Fruit fly (Drosophila melanogaster) whole organism, pupa: ENCODE measurements around the gene CG10283.

Experiments
- CG10348 ChIP-seq: fragments of 200-800 bp; sonication (Bioruptor generic); IDR thresholded peaks from 2 replicates; pipeline ENCODE4 v1.3.6; 2022; ENCODE audit warnings: missing biosample characterization, missing genetic modification characterization
- CG15710 ChIP-seq: fragments of 200-800 bp; sonication (Bioruptor generic); optimal IDR thresholded peaks from 2 replicates; lab custom pipeline; 2018; ENCODE audit warnings: missing biosample characterization, mild to moderate bottlenecking, missing genetic modification characterization, moderate library complexity
- CG32121 ChIP-seq: fragments of 200-800 bp; sonication (Bioruptor generic); IDR thresholded peaks from 2 replicates; pipeline ENCODE4 v1.3.6; 2022; ENCODE audit warnings: missing biosample characterization, missing genetic modification characterization
- CG4496 ChIP-seq: fragments of 200-800 bp; sonication (Bioruptor generic); IDR thresholded peaks from 3 replicates; pipeline ENCODE4 v1.3.6; 2022; ENCODE audit warnings: missing biosample characterization, missing genetic modification characterization
- CG8159 ChIP-seq: fragments of 200-800 bp; sonication (Bioruptor generic); optimal IDR thresholded peaks from 3 replicates; lab custom pipeline; 2018; ENCODE audit warnings: missing biosample characterization, mild to moderate bottlenecking, missing genetic modification characterization, moderate library complexity
- CG8301 ChIP-seq: fragments of 200-800 bp; sonication (Bioruptor generic); optimal IDR thresholded peaks from 2 replicates; lab custom pipeline; 2018; ENCODE audit warnings: missing biosample characterization, mild to moderate bottlenecking, missing genetic modification characterization
- CG9948 ChIP-seq: fragments of 200-800 bp; sonication (Bioruptor generic); optimal IDR thresholded peaks from 2 replicates; lab custom pipeline; 2018; ENCODE audit warnings: missing biosample characterization, mild to moderate bottlenecking, missing genetic modification characterization, moderate library complexity
- EcR ChIP-seq: fragments of 200-800 bp; sonication (Bioruptor generic); optimal IDR thresholded peaks from 3 replicates; lab custom pipeline; 2019; ENCODE audit warnings: missing biosample characterization, missing genetic modification characterization, mild to moderate bottlenecking, moderate library complexity, missing genetic modification reagents
- Pif1B ChIP-seq: fragments of 200-800 bp; sonication (Bioruptor generic); optimal IDR thresholded peaks from 3 replicates; lab custom pipeline; 2016; ENCODE audit warnings: missing biosample characterization, missing genetic modification characterization
- Snoo ChIP-seq: fragments of 200-800 bp; sonication (Bioruptor generic); optimal IDR thresholded peaks from 3 replicates; lab custom pipeline; 2017; ENCODE audit warnings: missing biosample characterization, mild to moderate bottlenecking, missing genetic modification characterization, inconsistent platforms

- TF ChIP-seq CG8159 (tag; lab: Kevin White, UChicago) = peak; percentile 86
- TF ChIP-seq CG8301 (tag; lab: Kevin White, UChicago) = peak; percentile 72
- TF ChIP-seq CG9948 (tag; lab: Kevin White, UChicago) = peak; percentile 85
- TF ChIP-seq Pif1B = peak; percentile 16
- no peak for TF ChIP-seq Snoo (tag; lab: Kevin White, UChicago)
- TF ChIP-seq CG4496 (GFP tag; lab: Robert Waterston, UW) = peak; percentile 53; the same call in 1 of the 3 replicates
- TF ChIP-seq CG15710 (tag; lab: Kevin White, UChicago) = peak; percentile 84
- TF ChIP-seq EcR (GFP tag; lab: Kevin White, UChicago) = no peak
- peak; percentile 49; the same call in 1 of the 2 replicates for TF ChIP-seq CG32121 (GFP tag; lab: Robert Waterston, UW)
- TF ChIP-seq CG10348 = no peak
Measured at dm6 chr2L:18523003-18523402, 38.7 kb upstream of the CG10283 start.
